Worm (Caenorhabditis elegans): ENCODE data around the gene mua-3.

DNA sequence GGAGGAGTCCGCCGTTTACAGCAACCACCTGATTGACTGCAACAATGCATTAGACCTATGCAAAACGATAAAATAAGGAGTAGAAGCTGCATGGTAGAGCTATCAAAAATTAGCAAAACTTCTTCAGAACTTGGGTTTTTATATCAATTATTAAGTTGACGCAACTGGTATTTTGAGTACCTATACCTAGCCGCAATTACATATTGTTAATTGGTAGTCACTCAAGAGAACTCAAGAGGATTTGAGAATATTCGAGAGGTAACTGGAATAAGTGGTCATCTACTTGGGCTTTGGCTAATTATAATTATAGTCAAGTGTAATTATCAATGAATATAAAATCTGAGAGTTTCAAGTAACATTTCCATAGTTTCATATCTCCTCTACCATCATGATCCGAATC, 40.7 kb downstream of the mua-3 start, which contains the start of the genes T20G5.13 and T20G5.12:
- TF ChIP-seq him-1 (tag; optimal IDR thresholded peaks at IDR 0.05) (no peak), dao-5 (tag; optimal IDR thresholded peaks at IDR 0.05) (no peak)
